Worm (Caenorhabditis elegans) whole organism, young adult: ENCODE measurements around the gene stt-3.

Experiments used
- B0035.1 ChIP-seq: sonication (generic microtip); optimal IDR thresholded peaks from 2 replicates; lab custom pipeline; 2016; ENCODE audit warnings: missing genetic modification characterization, mild to moderate bottlenecking, missing compliant biosample characterization, missing genotype, missing genetic modification reagents
- B0336.3 ChIP-seq: fragments of 200-800 bp; sonication (Bioruptor generic); IDR thresholded peaks from 2 replicates; pipeline ENCODE4 v1.3.6; 2022; ENCODE audit warnings: missing genetic modification characterization, missing compliant biosample characterization
- C06A6.2 ChIP-seq: fragments of 200-800 bp; sonication (Bioruptor generic); conservative IDR thresholded peaks from 2 replicates; pipeline ENCODE4 v1.3.6; 2022; ENCODE audit warnings: missing genetic modification characterization, missing compliant biosample characterization
- D2030.7 ChIP-seq: fragments of 200-800 bp; sonication (Bioruptor generic); IDR thresholded peaks from 2 replicates; pipeline ENCODE4 v1.3.6; 2022; ENCODE audit warnings: missing genetic modification reagents, missing genetic modification characterization, missing compliant biosample characterization
- F10E7.11 ChIP-seq: sonication (generic microtip); optimal IDR thresholded peaks from 2 replicates; lab custom pipeline; 2017; ENCODE audit warnings: mild to moderate bottlenecking, missing genetic modification characterization, moderate library complexity, missing compliant biosample characterization
- F22D6.2 ChIP-seq: sonication (generic microtip); optimal IDR thresholded peaks from 2 replicates; lab custom pipeline; 2016; ENCODE audit warnings: mild to moderate bottlenecking, missing genetic modification characterization, missing compliant biosample characterization
- F23B12.7 ChIP-seq: sonication (generic microtip); optimal IDR thresholded peaks from 2 replicates; lab custom pipeline; 2017; ENCODE audit warnings: missing genetic modification characterization, mild to moderate bottlenecking, missing compliant biosample characterization, antibody characterized with exemption, moderate library complexity; ENCODE audit not compliant: insufficient read depth
- F39B2.1 ChIP-seq: fragments of 200-800 bp; sonication (Bioruptor generic); IDR thresholded peaks from 2 replicates; pipeline ENCODE4 v1.3.6; 2022; ENCODE audit warnings: missing genetic modification reagents, missing genetic modification characterization, missing compliant biosample characterization
- F52B5.7 ChIP-seq: sonication (generic microtip); optimal IDR thresholded peaks from 2 replicates; lab custom pipeline; 2016; ENCODE audit warnings: mild to moderate bottlenecking, missing genetic modification characterization, missing compliant biosample characterization
- T26A5.8 ChIP-seq: sonication (generic microtip); optimal IDR thresholded peaks from 2 replicates; lab custom pipeline; 2016; ENCODE audit warnings: missing genetic modification characterization, missing compliant biosample characterization
- Y53F4B.3 ChIP-seq: fragments of 200-800 bp; sonication (Bioruptor generic); IDR thresholded peaks from 2 replicates; pipeline ENCODE4 v1.3.6; 2022; ENCODE audit warnings: missing genetic modification reagents, missing genetic modification characterization, missing compliant biosample characterization
- Y53G8AR.9 ChIP-seq: fragments of 200-800 bp; sonication (Bioruptor generic); conservative IDR thresholded peaks from 2 replicates; pipeline ENCODE4 v1.3.6; 2022; ENCODE audit warnings: missing genetic modification reagents, missing genetic modification characterization, missing compliant biosample characterization
- akir-1 ChIP-seq: fragments of 200-800 bp; sonication (Bioruptor generic); optimal IDR thresholded peaks from 2 replicates; lab custom pipeline; 2018; ENCODE audit warnings: mild to moderate bottlenecking, missing genetic modification characterization, moderate library complexity, missing compliant biosample characterization
- athp-1 ChIP-seq: sonication (generic microtip); optimal IDR thresholded peaks from 2 replicates; lab custom pipeline; 2017; ENCODE audit warnings: mild to moderate bottlenecking, missing genetic modification characterization, missing compliant biosample characterization
- attf-6 ChIP-seq: fragments of 200-800 bp; sonication (Bioruptor generic); IDR thresholded peaks from 2 replicates; pipeline ENCODE4 v1.3.6; 2022; ENCODE audit warnings: missing genetic modification reagents, missing genetic modification characterization, missing compliant biosample characterization
- bed-2 ChIP-seq: fragments of 200-800 bp; sonication (Bioruptor generic); IDR thresholded peaks from 2 replicates; pipeline ENCODE4 v1.3.6; 2022; ENCODE audit warnings: missing genetic modification reagents, missing genetic modification characterization, missing compliant biosample characterization
- cebp-2 ChIP-seq: fragments of 200-800 bp; sonication (Bioruptor generic); IDR thresholded peaks from 2 replicates; pipeline ENCODE4 v1.3.6; 2022; ENCODE audit warnings: missing genetic modification characterization, missing compliant biosample characterization
- ceh-27 ChIP-seq: fragments of 200-800 bp; sonication (Bioruptor generic); optimal IDR thresholded peaks from 2 replicates; lab custom pipeline; 2018; ENCODE audit warnings: mild to moderate bottlenecking, missing genetic modification characterization, moderate library complexity, missing compliant biosample characterization
- ceh-79 ChIP-seq: sonication (generic microtip); optimal IDR thresholded peaks from 2 replicates; lab custom pipeline; 2017; ENCODE audit warnings: mild to moderate bottlenecking, missing genetic modification characterization, missing compliant biosample characterization
- dox-1 ChIP-seq: fragments of 200-800 bp; sonication (Bioruptor generic); IDR thresholded peaks from 2 replicates; pipeline ENCODE4 v1.3.6; 2022; ENCODE audit warnings: missing genetic modification reagents, missing genetic modification characterization, missing compliant biosample characterization
- dpff-1 ChIP-seq: sonication (generic microtip); optimal IDR thresholded peaks from 2 replicates; lab custom pipeline; 2017; ENCODE audit warnings: mild to moderate bottlenecking, missing genetic modification characterization, missing compliant biosample characterization
- dpl-1 ChIP-seq: fragments of 150-350 bp; optimal IDR thresholded peaks from 2 replicates; lab custom pipeline; 2014; ENCODE audit warnings: missing biosample characterization, missing genetic modification reagents, missing genetic modification characterization
- egl-44 ChIP-seq: fragments of 200-800 bp; sonication (Bioruptor generic); IDR thresholded peaks from 2 replicates; pipeline ENCODE4 v1.3.6; 2022; ENCODE audit warnings: missing genetic modification reagents, missing genetic modification characterization, missing compliant biosample characterization
- egrh-3 ChIP-seq: fragments of 200-800 bp; sonication (Bioruptor generic); IDR thresholded peaks from 2 replicates; pipeline ENCODE4 v1.3.6; 2022; ENCODE audit warnings: missing genetic modification reagents, missing genetic modification characterization, missing compliant biosample characterization
- ekl-4 ChIP-seq: fragments of 200-800 bp; sonication (Bioruptor generic); IDR thresholded peaks from 2 replicates; pipeline ENCODE4 v1.3.6; 2022; ENCODE audit warnings: missing genetic modification reagents, missing genetic modification characterization, missing compliant biosample characterization
- gei-17 ChIP-seq: fragments of 200-800 bp; sonication (Bioruptor generic); optimal IDR thresholded peaks from 2 replicates; lab custom pipeline; 2018; ENCODE audit warnings: mild to moderate bottlenecking, missing genetic modification characterization, missing compliant biosample characterization
- him-1 ChIP-seq: sonication (generic microtip); optimal IDR thresholded peaks from 2 replicates; lab custom pipeline; 2016; ENCODE audit warnings: missing genotype, missing genetic modification reagents, missing genetic modification characterization, missing compliant biosample characterization
- hmg-20 ChIP-seq: fragments of 200-800 bp; sonication (Bioruptor generic); IDR thresholded peaks from 2 replicates; pipeline ENCODE4 v1.3.6; 2022; ENCODE audit warnings: missing genetic modification reagents, missing genetic modification characterization, missing compliant biosample characterization
- hsf-1 ChIP-seq: fragments of 200-800 bp; sonication (Bioruptor generic); IDR thresholded peaks from 2 replicates; pipeline ENCODE4 v1.3.6; 2022; ENCODE audit warnings: missing genetic modification reagents, missing genetic modification characterization, missing compliant biosample characterization
- let-607 ChIP-seq, 2 experiments: fragments of 200-800 bp in 1 of 2; sonication (Bioruptor generic) in 1 of 2; sonication (generic microtip) in 1 of 2; optimal IDR thresholded peaks; 2 replicates each; lab custom pipeline; 2016 to 2018; ENCODE audit warnings: mild to moderate bottlenecking in 2 of 2, missing compliant biosample characterization in 2 of 2, missing genetic modification characterization in 2 of 2, moderate library complexity in 2 of 2, missing genotype in 1 of 2
- lin-35 ChIP-seq, 3 experiments: fragments of 150-350 bp in 2 of 3; sonication (generic microtip) in 1 of 3; optimal IDR thresholded peaks; 2 replicates each; lab custom pipeline; 2014 to 2018; ENCODE audit warnings: missing biosample characterization in 3 of 3, missing genetic modification characterization in 3 of 3, missing genetic modification reagents in 3 of 3
- lin-54 ChIP-seq: fragments of 200-800 bp; sonication (Bioruptor generic); optimal IDR thresholded peaks from 2 replicates; lab custom pipeline; 2018; ENCODE audit warnings: mild to moderate bottlenecking, missing genetic modification characterization, missing compliant biosample characterization
- lsy-27 ChIP-seq: sonication (generic microtip); optimal IDR thresholded peaks from 2 replicates; lab custom pipeline; 2017; ENCODE audit warnings: missing genetic modification characterization, mild to moderate bottlenecking, missing compliant biosample characterization, antibody characterized with exemption, missing genotype, borderline replicate concordance; ENCODE audit not compliant: insufficient read depth
- madf-3 ChIP-seq: fragments of 200-800 bp; sonication (Bioruptor generic); IDR thresholded peaks from 2 replicates; pipeline ENCODE4 v1.3.6; 2022; ENCODE audit warnings: missing genetic modification reagents, missing genetic modification characterization, missing compliant biosample characterization
- madf-8 ChIP-seq: fragments of 200-800 bp; sonication (Bioruptor generic); conservative IDR thresholded peaks from 2 replicates; pipeline ENCODE4 v1.3.6; 2022; ENCODE audit warnings: missing genetic modification reagents, missing genetic modification characterization, missing compliant biosample characterization
- mes-4 ChIP-seq: sonication (generic microtip); optimal IDR thresholded peaks from 2 replicates; lab custom pipeline; 2016; ENCODE audit warnings: missing genotype, missing genetic modification characterization, missing compliant biosample characterization
- nhr-90 ChIP-seq: sonication (generic microtip); optimal IDR thresholded peaks from 2 replicates; lab custom pipeline; 2016; ENCODE audit warnings: missing genotype, mild to moderate bottlenecking, missing genetic modification characterization, missing compliant biosample characterization
- rpc-1 ChIP-seq, 2 experiments: fragments of 150-350 bp in 1 of 2; sonication (generic microtip) in 1 of 2; optimal IDR thresholded peaks; 2 replicates each; lab custom pipeline; 2014 to 2018; ENCODE audit warnings: missing biosample characterization in 1 of 2, missing genetic modification characterization in 1 of 2, missing genetic modification reagents in 1 of 2, missing genotype in 1 of 2
- sdz-38 ChIP-seq: sonication (generic microtip); optimal IDR thresholded peaks from 2 replicates; lab custom pipeline; 2016; ENCODE audit warnings: missing genotype, missing genetic modification characterization, missing compliant biosample characterization
- snpc-1.3 ChIP-seq: sonication (generic microtip); optimal IDR thresholded peaks from 2 replicates; lab custom pipeline; 2017; ENCODE audit warnings: missing genetic modification characterization, mild to moderate bottlenecking, missing compliant biosample characterization, antibody characterized with exemption, moderate library complexity, missing genotype, missing genetic modification reagents; ENCODE audit not compliant: insufficient read depth
- snpc-4 ChIP-seq, 5 experiments: fragments of 150-350 bp in 1 of 5; sonication (generic microtip) in 4 of 5; optimal IDR thresholded peaks; 2 replicates each; lab custom pipeline; 2014 to 2018; ENCODE audit warnings: missing genetic modification characterization in 5 of 5, missing biosample characterization in 3 of 5, antibody characterized with exemption in 2 of 5, mild to moderate bottlenecking in 2 of 5, missing compliant biosample characterization in 2 of 5, missing genotype in 2 of 5, moderate library complexity in 2 of 5, missing genetic modification reagents in 1 of 5
- tbp1 ChIP-seq: fragments of 200-800 bp; sonication (Bioruptor generic); optimal IDR thresholded peaks from 2 replicates; lab custom pipeline; 2018; ENCODE audit warnings: mild to moderate bottlenecking, missing genetic modification characterization, missing compliant biosample characterization
- tbx-9 ChIP-seq: sonication (generic microtip); optimal IDR thresholded peaks from 2 replicates; lab custom pipeline; 2016; ENCODE audit warnings: borderline replicate concordance, missing genetic modification characterization, inconsistent platforms, missing compliant biosample characterization
- tlf-1 ChIP-seq: fragments of 200-800 bp; sonication (Bioruptor generic); optimal IDR thresholded peaks from 2 replicates; lab custom pipeline; 2018; ENCODE audit warnings: mild to moderate bottlenecking, missing genetic modification characterization, missing compliant biosample characterization
- zim-3 ChIP-seq: sonication (generic microtip); optimal IDR thresholded peaks from 2 replicates; lab custom pipeline; 2017; ENCODE audit warnings: mild to moderate bottlenecking, missing genetic modification characterization, moderate library complexity, missing compliant biosample characterization
- ztf-18 ChIP-seq: sonication (generic microtip); optimal IDR thresholded peaks from 2 replicates; lab custom pipeline; 2016; ENCODE audit warnings: missing genotype, mild to moderate bottlenecking, missing genetic modification characterization, missing compliant biosample characterization
- ztf-25 ChIP-seq: fragments of 200-800 bp; sonication (Bioruptor generic); IDR thresholded peaks from 2 replicates; pipeline ENCODE4 v1.3.6; 2022; ENCODE audit warnings: missing genetic modification reagents, missing genetic modification characterization, missing compliant biosample characterization

The stt-3 gene

DNA sequence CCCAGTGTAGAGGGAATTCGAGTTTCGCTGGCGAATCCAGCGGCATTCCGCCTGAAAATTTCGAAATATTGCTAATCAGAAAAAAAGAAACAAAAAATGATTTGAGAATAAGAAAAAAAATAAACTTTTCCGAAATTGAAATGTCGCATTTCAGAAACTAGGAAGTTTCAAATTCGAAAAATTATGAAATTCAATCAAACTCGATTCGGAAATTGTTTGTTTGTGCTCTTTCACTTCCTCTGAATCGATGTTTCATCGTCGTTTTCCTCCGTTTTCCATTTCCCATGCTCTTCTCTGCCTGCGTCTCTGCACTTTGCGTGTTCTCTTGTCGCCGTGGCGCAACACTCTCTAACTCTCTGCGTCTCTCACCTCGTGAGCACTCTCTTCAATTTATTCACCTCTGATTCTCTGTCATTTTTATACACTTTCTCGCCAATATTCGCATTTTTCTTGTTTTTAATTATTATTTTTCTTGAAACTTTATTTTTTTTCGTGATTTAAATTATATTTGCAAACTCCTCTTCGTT lies 29.9 kb downstream of the stt-3 start, which contains the start of gene C18F10.7 (continued):
- TF ChIP-seq madf-8 (GFP tag; lab: Robert Waterston, UW) = peak; percentile 20; the same call in 1 of the 2 replicates
- no peak for TF ChIP-seq dpl-1 (GFP tag; lab: Kevin White, UChicago)
- no peak for TF ChIP-seq snpc-4 (GFP tag; optimal IDR thresholded peaks at IDR 0.05; lab: Kevin White, UChicago)
- peak in 2 of 4 experiments; percentile 9 to 39 for TF ChIP-seq snpc-4 (tag; optimal IDR thresholded peaks at IDR 0.05; lab: Kevin White, UChicago)
- no peak for TF ChIP-seq lsy-27 (tag; lab: Kevin White, UChicago)
- no peak for TF ChIP-seq tlf-1 (GFP tag; lab: Kevin White, UChicago)
- TF ChIP-seq F23B12.7 (tag; lab: Kevin White, UChicago) = no peak
- no peak for TF ChIP-seq mes-4 (tag; lab: Kevin White, UChicago)
- TF ChIP-seq zim-3 (tag; lab: Kevin White, UChicago) = no peak
- TF ChIP-seq F52B5.7 (tag; lab: Kevin White, UChicago) = no peak
- 0 out of 2 replicates have a peak, but pooled peaks have one; percentile 16 for TF ChIP-seq C06A6.2
- TF ChIP-seq F39B2.1 (GFP tag; lab: Robert Waterston, UW) = no peak
- no peak for TF ChIP-seq gei-17
- peak; percentile 83 for TF ChIP-seq snpc-1.3 (tag; lab: Kevin White, UChicago)
- no peak for TF ChIP-seq cebp-2 (GFP tag; lab: Robert Waterston, UW)
- TF ChIP-seq akir-1 (GFP tag; lab: Kevin White, UChicago) = no peak
- no peak for TF ChIP-seq hmg-20 (GFP tag; lab: Robert Waterston, UW)
- peak; percentile 33 for TF ChIP-seq ztf-18 (tag; lab: Kevin White, UChicago)
- TF ChIP-seq ztf-25 = no peak
- peak; percentile 62 for TF ChIP-seq hsf-1 (GFP tag; lab: Robert Waterston, UW)
- TF ChIP-seq dpff-1 (tag; lab: Kevin White, UChicago) = no peak
- TF ChIP-seq sdz-38 (tag; lab: Kevin White, UChicago) = no peak
- TF ChIP-seq nhr-90 (tag; lab: Kevin White, UChicago) = no peak
- TF ChIP-seq attf-6 (GFP tag; lab: Robert Waterston, UW) = no peak
- no peak for TF ChIP-seq rpc-1 (optimal IDR thresholded peaks at IDR 0.05; lab: Kevin White, UChicago)
- no peak for TF ChIP-seq rpc-1 (tag; optimal IDR thresholded peaks at IDR 0.05; lab: Kevin White, UChicago)
- peak; percentile 82 for TF ChIP-seq dox-1
- TF ChIP-seq athp-1 (tag; lab: Kevin White, UChicago) = peak; percentile 36
- peak in 1 of 3 experiments; percentile 50 for TF ChIP-seq lin-35 (GFP tag; optimal IDR thresholded peaks at IDR 0.05; lab: Kevin White, UChicago)
- TF ChIP-seq him-1 = peak; percentile 2
- TF ChIP-seq tbx-9 (tag; lab: Kevin White, UChicago) = no peak
- no peak for TF ChIP-seq madf-3 (GFP tag; lab: Robert Waterston, UW)
- no peak for TF ChIP-seq T26A5.8 (tag; lab: Kevin White, UChicago)
- TF ChIP-seq F10E7.11 (tag; lab: Kevin White, UChicago) = no peak
- TF ChIP-seq B0035.1 = no peak
- 0 out of 2 replicates have a peak, but pooled peaks have one; percentile 48 for TF ChIP-seq ekl-4 (GFP tag; lab: Robert Waterston, UW)
- TF ChIP-seq F22D6.2 (tag; lab: Kevin White, UChicago) = no peak
- no peak for TF ChIP-seq egl-44 (GFP tag; lab: Robert Waterston, UW)
- peak; percentile 38 for TF ChIP-seq tbp1 (GFP tag; lab: Kevin White, UChicago)
- peak; percentile 58 for TF ChIP-seq B0336.3 (GFP tag; lab: Robert Waterston, UW)
- peak; percentile 60 for TF ChIP-seq lin-54
- TF ChIP-seq ceh-79 (tag; lab: Kevin White, UChicago) = no peak
- no peak for TF ChIP-seq ceh-27 (GFP tag; lab: Kevin White, UChicago)
- TF ChIP-seq Y53G8AR.9 = peak; percentile 42; the same call in 1 of the 2 replicates
- TF ChIP-seq Y53F4B.3 = no peak
- peak; percentile 18; the same call in 1 of the 2 replicates for TF ChIP-seq egrh-3 (GFP tag; lab: Robert Waterston, UW)
- no peak for TF ChIP-seq bed-2 (GFP tag; lab: Robert Waterston, UW)
- TF ChIP-seq let-607 (tag; optimal IDR thresholded peaks at IDR 0.05; lab: Kevin White, UChicago) = no peak
- peak; percentile 58 for TF ChIP-seq D2030.7 (GFP tag; lab: Robert Waterston, UW)
